Worm (Caenorhabditis elegans) whole organism, L1 larva: Measurements from ENCODE around the gene pals-23.

Source experiments
- C04F5.9 ChIP-seq: sonication (generic microtip); optimal IDR thresholded peaks from 2 replicates; lab custom pipeline; 2016; ENCODE audit warnings: missing genetic modification characterization, missing compliant biosample characterization
- ama-1 ChIP-seq: fragments of 150-350 bp; optimal IDR thresholded peaks from 2 replicates; lab custom pipeline; 2014
- efl-1 ChIP-seq, 4 experiments: fragments of 150-350 bp; optimal IDR thresholded peaks in 3 of 4; peaks in 1 of 4; 1 replicate in 1 of 4; 2 replicates in 3 of 4; lab custom pipeline; 2014; ENCODE audit warnings: missing biosample characterization in 2 of 4, missing genetic modification characterization in 2 of 4, missing genetic modification reagents in 2 of 4
- fkh-4 ChIP-seq: sonication (generic microtip); optimal IDR thresholded peaks from 2 replicates; lab custom pipeline; 2016; ENCODE audit warnings: missing compliant biosample characterization, missing genetic modification characterization, borderline replicate concordance
- fos-1 ChIP-seq: fragments of 150-350 bp; optimal IDR thresholded peaks from 2 replicates; lab custom pipeline; 2014; ENCODE audit warnings: missing biosample characterization, missing genetic modification characterization
- mdl-1 ChIP-seq, 2 experiments: fragments of 150-350 bp; optimal IDR thresholded peaks; 2 replicates each; lab custom pipeline; 2014 to 2017; ENCODE audit warnings: missing biosample characterization in 2 of 2, missing genetic modification characterization in 2 of 2, inconsistent platforms in 1 of 2
- mep-1 ChIP-seq: fragments of 150-350 bp; optimal IDR thresholded peaks from 2 replicates; lab custom pipeline; 2014; ENCODE audit warnings: missing biosample characterization, missing genetic modification characterization
- pag-3 ChIP-seq: sonication (generic microtip); optimal IDR thresholded peaks from 2 replicates; lab custom pipeline; 2017; ENCODE audit warnings: missing genetic modification characterization, mild to moderate bottlenecking, missing compliant biosample characterization, antibody characterized with exemption, borderline replicate concordance; ENCODE audit not compliant: insufficient read depth
- pqm-1 ChIP-seq: sonication (generic microtip); optimal IDR thresholded peaks from 3 replicates; lab custom pipeline; 2017; ENCODE audit warnings: missing biosample characterization, missing genetic modification characterization
- sox-4 ChIP-seq: sonication (generic microtip); optimal IDR thresholded peaks from 2 replicates; lab custom pipeline; 2016; ENCODE audit warnings: missing genetic modification characterization, missing compliant biosample characterization
- unc-30 ChIP-seq: sonication (generic microtip); optimal IDR thresholded peaks from 2 replicates; lab custom pipeline; 2017; ENCODE audit warnings: missing biosample characterization, missing genetic modification characterization
- unc-62 ChIP-seq: fragments of 150-350 bp; optimal IDR thresholded peaks from 2 replicates; lab custom pipeline; 2014; ENCODE audit warnings: missing biosample characterization, missing genetic modification reagents, missing genetic modification characterization

DNA sequence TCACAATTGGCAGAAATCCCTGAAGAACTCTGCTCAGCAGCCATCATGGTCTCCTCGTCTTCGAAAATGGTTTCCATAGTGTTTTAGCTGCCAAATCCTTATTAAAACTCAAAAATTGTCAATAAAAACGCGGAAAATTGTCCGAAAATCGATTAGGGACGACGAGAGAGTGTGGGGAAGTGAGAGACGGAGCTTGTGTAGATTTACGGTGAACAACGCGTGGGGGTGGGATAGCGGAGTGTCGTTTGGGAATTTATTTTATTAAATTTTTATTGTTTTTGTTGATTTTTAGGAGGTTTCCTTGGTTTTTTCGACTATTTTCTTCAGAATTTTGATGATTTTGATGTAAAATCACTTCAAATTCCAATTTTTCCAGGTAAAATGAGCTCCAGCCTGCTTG is 37.4 kb upstream of the pals-23 start, which contains the start of the genes F54C4.4 and mrpl-40:
- no peak for TF ChIP-seq unc-30
- no peak for TF ChIP-seq unc-62
- no peak for TF ChIP-seq pqm-1 (tag; lab: Kevin White, UChicago)
- TF ChIP-seq sox-4 (tag; lab: Kevin White, UChicago) = no peak
- TF ChIP-seq C04F5.9 (tag; lab: Kevin White, UChicago) = no peak
- no peak for TF ChIP-seq fkh-4
- TF ChIP-seq mep-1 = peak; percentile 61
- peak in 1 of 2 experiments; percentile 34 for TF ChIP-seq mdl-1 (tag; optimal IDR thresholded peaks at IDR 0.05; lab: Kevin White, UChicago)
- TF ChIP-seq fos-1 = peak; percentile 25
- no peak for TF ChIP-seq pag-3 (tag; lab: Kevin White, UChicago)
- TF ChIP-seq ama-1 (lab: Kevin White, UChicago) = no peak
- peak; percentile 72 to 77 for TF ChIP-seq efl-1 (optimal IDR thresholded peaks at IDR 0.05; lab: Kevin White, UChicago)
- peak; percentile 63 to 96 for TF ChIP-seq efl-1 (GFP tag; optimal IDR thresholded peaks at IDR 0.05 in 1 of 2; lab: Kevin White, UChicago)
